Fruit fly (Drosophila melanogaster): ENCODE measurements around the gene pcx.

Gene pcx

dm6 chrX:2222181-2222790 is 2.8 kb upstream of the pcx start, which contains the start of gene Vinc (continued):
- peak; percentile 79 for TF ChIP-seq kah (GFP tag; optimal IDR thresholded peaks at IDR 0.05)
- TF ChIP-seq CG5245 (GFP tag; optimal IDR thresholded peaks at IDR 0.05), result peak; percentile 67
- TF ChIP-seq CG32772 (GFP tag; IDR thresholded peaks at IDR 0.05), result peak; percentile 78
- no peak for TF ChIP-seq Sox102F (GFP tag; optimal IDR thresholded peaks at IDR 0.05)
- TF ChIP-seq gce (GFP tag; IDR thresholded peaks at IDR 0.05), result peak; percentile 57; the same call in 1 of the 3 replicates
- peak; percentile 41 for TF ChIP-seq Mes4 (GFP tag; optimal IDR thresholded peaks at IDR 0.05)
- peak; percentile 86 for TF ChIP-seq CG31441 (GFP tag; IDR thresholded peaks at IDR 0.05)
- peak; percentile 78 for TF ChIP-seq GATAe (GFP tag; conservative IDR thresholded peaks at IDR 0.05)
- TF ChIP-seq ci (GFP tag; IDR thresholded peaks at IDR 0.05), result no peak; the same call in 1 of the 3 replicates
- TF ChIP-seq CG11560 (tag; IDR thresholded peaks at IDR 0.05), result peak; percentile 64; the same call in 2 of the 3 replicates
- TF ChIP-seq CG17568 (GFP tag; optimal IDR thresholded peaks at IDR 0.05), result no peak
- peak; percentile 91 for TF ChIP-seq Atf6 (GFP tag; IDR thresholded peaks at IDR 0.05)
- TF ChIP-seq hbn (GFP tag; IDR thresholded peaks at IDR 0.05; ENCODE audit: partially characterized antibody), result no peak
- TF ChIP-seq nom (GFP tag; optimal IDR thresholded peaks at IDR 0.05), result peak; percentile 92
- peak; percentile 81 for TF ChIP-seq trem (tag; optimal IDR thresholded peaks at IDR 0.05)
- peak; percentile 58 for TF ChIP-seq CHES-1-like (GFP tag; optimal IDR thresholded peaks at IDR 0.05)
- TF ChIP-seq CG30403 (GFP tag; optimal IDR thresholded peaks at IDR 0.05), result peak; percentile 84
- peak; percentile 54 for TF ChIP-seq HmgD (GFP tag; optimal IDR thresholded peaks at IDR 0.05)
- TF ChIP-seq CG5953 (GFP tag; IDR thresholded peaks at IDR 0.05), result peak; percentile 61
- TF ChIP-seq wdn (GFP tag; IDR thresholded peaks at IDR 0.05), result peak; percentile 69; the same call in 1 of the 2 replicates
- peak; percentile 16 for TF ChIP-seq oc (tag; optimal IDR thresholded peaks at IDR 0.05)
- TF ChIP-seq fru (optimal IDR thresholded peaks at IDR 0.05), result no peak
- peak; percentile 11 for TF ChIP-seq YL-1 (GFP tag; optimal IDR thresholded peaks at IDR 0.05)
- TF ChIP-seq pros (GFP tag; optimal IDR thresholded peaks at IDR 0.05), result peak; percentile 81
- peak; percentile 83 for TF ChIP-seq stc (GFP tag; IDR thresholded peaks at IDR 0.05)
- TF ChIP-seq Xrp1 (GFP tag; IDR thresholded peaks at IDR 0.05), result peak; percentile 91
- no peak for TF ChIP-seq CG10565 (GFP tag; optimal IDR thresholded peaks at IDR 0.05)
- TF ChIP-seq pfk (GFP tag; optimal IDR thresholded peaks at IDR 0.05), result no peak
- TF ChIP-seq CG11398 (GFP tag; optimal IDR thresholded peaks at IDR 0.05), result peak; percentile 64
- TF ChIP-seq CG32532 (GFP tag; IDR thresholded peaks at IDR 0.05), result peak; percentile 91
- TF ChIP-seq dm (GFP tag; optimal IDR thresholded peaks at IDR 0.05), result peak; percentile 36
- TF ChIP-seq Ssrp (tag; optimal IDR thresholded peaks at IDR 0.05), result peak; percentile 54
- peak; percentile 50 for TF ChIP-seq CG9609 (GFP tag; optimal IDR thresholded peaks at IDR 0.05)
- TF ChIP-seq Hand (GFP tag; optimal IDR thresholded peaks at IDR 0.05), result peak; percentile 86
- 0 out of 2 replicates have a peak, but pooled peaks have one; percentile 38 for TF ChIP-seq Gsc (GFP tag; IDR thresholded peaks at IDR 0.05)
- TF ChIP-seq CG10147 (GFP tag; optimal IDR thresholded peaks at IDR 0.05), result peak; percentile 91
- peak; percentile 62 for TF ChIP-seq CG17328 (GFP tag; IDR thresholded peaks at IDR 0.05)
- peak; percentile 83 for TF ChIP-seq shn (GFP tag; optimal IDR thresholded peaks at IDR 0.05)
- TF ChIP-seq CG3281 (GFP tag; optimal IDR thresholded peaks at IDR 0.05), result peak; percentile 95
- peak; percentile 83 for TF ChIP-seq CG3847 (GFP tag; IDR thresholded peaks at IDR 0.05)
- peak; percentile 93 for TF ChIP-seq mam (GFP tag; optimal IDR thresholded peaks at IDR 0.05)
- no peak for TF ChIP-seq mld (GFP tag; IDR thresholded peaks at IDR 0.05; ENCODE audit: partially characterized antibody)
- TF ChIP-seq CG2202 (tag; optimal IDR thresholded peaks at IDR 0.05), result peak; percentile 20
- peak; percentile 93 for TF ChIP-seq Drgx (GFP tag; IDR thresholded peaks at IDR 0.05)
- TF ChIP-seq exex (tag; optimal IDR thresholded peaks at IDR 0.05), result peak; percentile 83
- TF ChIP-seq Pdp1 (GFP tag; optimal IDR thresholded peaks at IDR 0.05), result peak; percentile 77 to 90
- TF ChIP-seq NK7.1 (GFP tag; optimal IDR thresholded peaks at IDR 0.05), result peak; percentile 80
- peak; percentile 12; the same call in 1 of the 2 replicates for TF ChIP-seq crol (GFP tag; IDR thresholded peaks at IDR 0.05)
- peak; percentile 82 for TF ChIP-seq Dp (GFP tag; optimal IDR thresholded peaks at IDR 0.05)
- peak; percentile 74 for TF ChIP-seq CG12104 (GFP tag; optimal IDR thresholded peaks at IDR 0.05)
